Worm (Caenorhabditis elegans): ENCODE results near the gene nos-2.

nos-2 gene

DNA sequence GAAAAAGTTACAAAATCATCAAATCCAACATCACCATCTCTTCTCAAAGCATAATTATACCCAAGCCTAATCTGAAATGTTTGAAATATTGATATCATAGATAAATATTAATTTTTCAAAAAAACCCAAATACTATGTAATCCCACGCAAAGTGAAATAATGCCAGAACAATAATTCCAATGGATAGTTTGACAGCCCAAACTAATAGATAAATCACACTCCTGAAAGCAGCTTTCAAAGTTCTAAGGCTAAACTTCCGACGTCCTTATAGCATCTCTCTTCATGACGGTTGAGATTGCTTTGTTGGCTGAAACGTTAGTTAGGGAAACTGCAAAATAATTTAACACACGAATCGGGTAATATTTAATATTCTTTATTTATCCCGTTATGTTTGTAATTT is 33.8 kb downstream of the nos-2 start:
- TF ChIP-seq pat-9 (tag; optimal IDR thresholded peaks at IDR 0.05) = no peak
- no peak for TF ChIP-seq ceh-45 (GFP tag; IDR thresholded peaks at IDR 0.05)
- no peak for TF ChIP-seq pros-1 (tag; optimal IDR thresholded peaks at IDR 0.05)

DNA sequence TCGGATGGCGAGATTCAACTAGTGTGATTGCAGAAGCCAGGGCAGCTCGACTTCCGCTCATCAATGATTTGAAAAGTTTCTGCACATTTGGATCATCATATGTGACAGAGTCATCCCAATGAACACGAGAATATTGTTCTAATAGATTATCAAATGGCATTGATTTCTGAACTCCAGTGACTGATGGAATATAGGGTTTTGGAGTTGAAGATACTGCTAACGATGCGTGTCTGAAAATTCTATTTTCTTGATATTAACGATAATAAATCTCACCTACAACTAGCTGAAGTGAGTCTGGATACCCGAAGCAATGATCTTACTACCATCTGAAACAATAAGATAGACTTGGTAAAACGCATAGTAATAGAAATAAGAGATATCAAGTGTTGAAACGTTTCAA is 35.4 kb downstream of the nos-2 start, which contains the start of gene mmaa-1:
TSS of gene mmaa-1 (minus strand) at position 328 of the 400 bp plus-strand sequence.
- TF ChIP-seq ceh-19 (GFP tag; optimal IDR thresholded peaks at IDR 0.05) (no peak), ceh-48 (tag; optimal IDR thresholded peaks at IDR 0.05) (no peak), T23F11.4 (GFP tag; optimal IDR thresholded peaks at IDR 0.05) (no peak), lin-11 (tag; optimal IDR thresholded peaks at IDR 0.05) (no peak), K02D7.2 (tag; optimal IDR thresholded peaks at IDR 0.05) (no peak), mec-3 (tag; optimal IDR thresholded peaks at IDR 0.05; ENCODE audit: borderline replicate concordance) (no peak), unc-86 (tag; optimal IDR thresholded peaks at IDR 0.05) (no peak), nhr-232 (tag; optimal IDR thresholded peaks at IDR 0.05) (no peak), ttx-3 (tag; optimal IDR thresholded peaks at IDR 0.05) (no peak), ahr-1 (tag; optimal IDR thresholded peaks at IDR 0.05) (no peak), dve-1 (tag; optimal IDR thresholded peaks at IDR 0.05) (no peak), K09A11.1 (tag; optimal IDR thresholded peaks at IDR 0.05; ENCODE audit: insufficient read depth) (no peak), hlh-8 (tag; optimal IDR thresholded peaks at IDR 0.05) (no peak), zip-5 (tag; optimal IDR thresholded peaks at IDR 0.05) (no peak), eyg-1 (tag; optimal IDR thresholded peaks at IDR 0.05) (no peak), pha-2 (tag; optimal IDR thresholded peaks at IDR 0.05) (no peak)

DNA sequence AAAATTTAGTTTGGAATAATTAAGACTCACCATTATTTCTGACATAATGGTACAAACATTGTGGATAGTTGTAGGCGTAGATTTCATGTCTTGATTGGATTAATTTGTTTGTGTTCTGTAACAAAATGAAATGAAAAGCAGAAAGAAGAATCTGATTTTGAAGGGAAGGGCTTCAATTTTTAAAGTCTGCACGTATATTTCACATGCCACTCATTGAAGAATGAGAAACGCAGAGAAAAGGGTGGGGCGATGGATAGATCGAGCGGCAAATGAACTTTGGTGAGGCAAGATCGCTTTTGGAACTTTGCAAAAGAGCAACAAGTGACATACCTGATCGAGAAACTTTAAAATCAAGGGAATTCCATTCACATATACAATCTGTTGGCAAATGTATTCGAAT is 36.9 kb downstream of the nos-2 start:
- TF ChIP-seq lim-6 (tag; optimal IDR thresholded peaks at IDR 0.05) (no peak), rnt-1 (tag; optimal IDR thresholded peaks at IDR 0.05) (no peak), C38D4.7 (GFP tag; optimal IDR thresholded peaks at IDR 0.05) (no peak), che-1 (tag; optimal IDR thresholded peaks at IDR 0.05) (no peak), fax-1 (tag; optimal IDR thresholded peaks at IDR 0.05) (no peak), ceh-18 (tag; optimal IDR thresholded peaks at IDR 0.05) (no peak), nhr-232 (tag; optimal IDR thresholded peaks at IDR 0.05) (no peak), K02D7.2 (tag; optimal IDR thresholded peaks at IDR 0.05) (no peak), ceh-6 (GFP tag; optimal IDR thresholded peaks at IDR 0.05) (no peak), fkh-6 (tag; optimal IDR thresholded peaks at IDR 0.05) (no peak), C08G9.2 (tag; optimal IDR thresholded peaks at IDR 0.05) (no peak), ets-4 (tag; optimal IDR thresholded peaks at IDR 0.05) (no peak), ceh-14 (tag; optimal IDR thresholded peaks at IDR 0.05) (no peak), pax-1 (tag; optimal IDR thresholded peaks at IDR 0.05) (no peak), zip-5 (tag; optimal IDR thresholded peaks at IDR 0.05) (no peak), dve-1 (tag; optimal IDR thresholded peaks at IDR 0.05) (no peak), syd-9 (tag; optimal IDR thresholded peaks at IDR 0.05) (no peak), sox-4 (tag; optimal IDR thresholded peaks at IDR 0.05) (no peak), sox-2 (GFP tag; IDR thresholded peaks at IDR 0.05) (no peak)

DNA sequence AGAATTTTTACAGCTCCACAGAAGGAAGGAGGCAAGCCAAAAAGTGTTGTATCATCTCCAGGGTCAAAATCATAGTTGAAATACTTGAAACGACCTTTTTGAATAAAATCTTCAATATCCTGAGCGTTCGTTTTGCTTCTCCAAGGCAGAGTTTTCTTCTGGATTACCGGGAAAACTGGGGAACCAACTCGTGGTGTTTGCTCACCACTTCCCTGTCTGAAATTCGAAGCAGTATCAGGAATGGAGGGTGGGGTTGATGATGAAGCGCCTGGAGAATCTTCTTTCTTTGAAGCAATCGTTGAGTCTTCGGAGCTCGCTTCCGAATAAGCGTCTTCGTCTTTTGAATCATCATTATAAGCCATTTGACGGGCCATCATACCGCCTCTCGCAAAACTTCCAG is 37.7 kb downstream of the nos-2 start:
- TF ChIP-seq ceh-24 (tag; optimal IDR thresholded peaks at IDR 0.05) = no peak
- no peak for TF ChIP-seq dve-1 (tag; optimal IDR thresholded peaks at IDR 0.05)
- no peak for TF ChIP-seq mec-3 (tag; optimal IDR thresholded peaks at IDR 0.05; ENCODE audit: borderline replicate concordance)
- TF ChIP-seq fkh-6 (tag; optimal IDR thresholded peaks at IDR 0.05) = no peak
- no peak for TF ChIP-seq elt-4 (tag; optimal IDR thresholded peaks at IDR 0.05)
- TF ChIP-seq C38D4.7 (GFP tag; optimal IDR thresholded peaks at IDR 0.05) = no peak
- no peak for TF ChIP-seq ceh-9 (tag; optimal IDR thresholded peaks at IDR 0.05)
- no peak for TF ChIP-seq K09A11.1 (tag; optimal IDR thresholded peaks at IDR 0.05; ENCODE audit: insufficient read depth)
- TF ChIP-seq gmeb-2 (tag; optimal IDR thresholded peaks at IDR 0.05) = no peak
- no peak for TF ChIP-seq T23F11.4 (GFP tag; optimal IDR thresholded peaks at IDR 0.05)
- TF ChIP-seq tbx-2 (tag; optimal IDR thresholded peaks at IDR 0.05) = no peak
- TF ChIP-seq pat-9 (tag; optimal IDR thresholded peaks at IDR 0.05) = no peak
- no peak for TF ChIP-seq ceh-30 (tag; optimal IDR thresholded peaks at IDR 0.05)
- TF ChIP-seq ceh-45 (GFP tag; IDR thresholded peaks at IDR 0.05) = no peak
